Fruit fly (Drosophila melanogaster) whole organism, prepupa: Measurements from ENCODE around the gene CG34290.

Experiments
- CG10669 ChIP-seq: fragments of 200-800 bp; sonication (Bioruptor generic); optimal IDR thresholded peaks from 3 replicates; lab custom pipeline; 2018; ENCODE audit warnings: missing biosample characterization, mild to moderate bottlenecking, missing genetic modification characterization, moderate library complexity
- CG11294 ChIP-seq: fragments of 200-800 bp; sonication (Bioruptor generic); IDR thresholded peaks from 2 replicates; pipeline ENCODE4 v1.3.6; 2022; ENCODE audit warnings: missing biosample characterization, missing genetic modification characterization
- CG15336 ChIP-seq: fragments of 200-800 bp; sonication (Bioruptor generic); IDR thresholded peaks from 2 replicates; pipeline ENCODE4 v1.3.6; 2022; ENCODE audit warnings: missing biosample characterization, missing genetic modification characterization
- CG1621 ChIP-seq: fragments of 200-800 bp; sonication (Bioruptor generic); optimal IDR thresholded peaks from 3 replicates; lab custom pipeline; 2018; ENCODE audit warnings: missing biosample characterization, mild to moderate bottlenecking, missing genetic modification characterization
- CG3032 ChIP-seq: fragments of 200-800 bp; optimal IDR thresholded peaks from 2 replicates; lab custom pipeline; 2019; ENCODE audit warnings: missing biosample characterization, mild to moderate bottlenecking, missing genetic modification characterization, moderate library complexity
- CG32006 ChIP-seq: fragments of 200-800 bp; sonication (Bioruptor generic); optimal IDR thresholded peaks from 3 replicates; lab custom pipeline; 2017; ENCODE audit warnings: missing biosample characterization, mild to moderate bottlenecking, missing genetic modification characterization
- CG3919 ChIP-seq: fragments of 200-800 bp; sonication (Bioruptor generic); optimal IDR thresholded peaks from 3 replicates; lab custom pipeline; 2016; ENCODE audit warnings: missing biosample characterization, missing genetic modification characterization
- CG6163 ChIP-seq: fragments of 200-800 bp; sonication (Bioruptor generic); IDR thresholded peaks from 3 replicates; pipeline ENCODE4 v1.3.6; 2022; ENCODE audit warnings: missing biosample characterization, missing genetic modification characterization
- CG6276 ChIP-seq: fragments of 200-800 bp; sonication (Bioruptor generic); optimal IDR thresholded peaks from 2 replicates; lab custom pipeline; 2017; ENCODE audit warnings: missing biosample characterization, mild to moderate bottlenecking, missing genetic modification characterization
- CG6808 ChIP-seq: fragments of 200-800 bp; sonication (Bioruptor generic); optimal IDR thresholded peaks from 3 replicates; lab custom pipeline; 2017; ENCODE audit warnings: missing biosample characterization, missing genetic modification characterization, mild to moderate bottlenecking, moderate library complexity, missing genetic modification reagents
- CG6854 ChIP-seq: fragments of 200-800 bp; sonication (Bioruptor generic); optimal IDR thresholded peaks from 2 replicates; lab custom pipeline; 2017; ENCODE audit warnings: missing biosample characterization, mild to moderate bottlenecking, missing genetic modification characterization
- CG9139 ChIP-seq: fragments of 200-800 bp; sonication (Bioruptor generic); optimal IDR thresholded peaks from 3 replicates; lab custom pipeline; 2017; ENCODE audit warnings: missing biosample characterization, mild to moderate bottlenecking, missing genetic modification characterization
- Ets96B ChIP-seq: fragments of 200-800 bp; optimal IDR thresholded peaks from 2 replicates; lab custom pipeline; 2019; ENCODE audit warnings: missing biosample characterization, mild to moderate bottlenecking, missing genetic modification characterization, moderate library complexity
- Hr39 ChIP-seq: fragments of 200-800 bp; sonication (Bioruptor generic); optimal IDR thresholded peaks from 2 replicates; lab custom pipeline; 2016; ENCODE audit warnings: missing biosample characterization, missing genetic modification characterization
- Lpt ChIP-seq: fragments of 200-800 bp; sonication (Bioruptor generic); optimal IDR thresholded peaks from 3 replicates; lab custom pipeline; 2016; ENCODE audit warnings: missing biosample characterization, missing genetic modification characterization
- Met ChIP-seq: fragments of 200-800 bp; sonication (Bioruptor generic); optimal IDR thresholded peaks from 3 replicates; lab custom pipeline; 2016; ENCODE audit warnings: missing biosample characterization, missing genetic modification characterization
- Smox ChIP-seq: fragments of 200-800 bp; sonication (Bioruptor generic); optimal IDR thresholded peaks from 3 replicates; lab custom pipeline; 2016; ENCODE audit warnings: missing biosample characterization, missing genetic modification characterization
- Sox102F ChIP-seq: fragments of 200-800 bp; sonication (Bioruptor generic); optimal IDR thresholded peaks from 2 replicates; lab custom pipeline; 2016; ENCODE audit warnings: missing biosample characterization, mild to moderate bottlenecking, missing genetic modification characterization
- Sox14 ChIP-seq: fragments of 200-800 bp; sonication (Bioruptor generic); optimal IDR thresholded peaks from 3 replicates; lab custom pipeline; 2016; ENCODE audit warnings: missing biosample characterization, missing genetic modification characterization
- Sox15 ChIP-seq: fragments of 200-800 bp; sonication (Bioruptor generic); optimal IDR thresholded peaks from 3 replicates; lab custom pipeline; 2016; ENCODE audit warnings: missing biosample characterization, missing genetic modification characterization
- achi ChIP-seq: fragments of 200-800 bp; sonication (Bioruptor generic); optimal IDR thresholded peaks from 3 replicates; lab custom pipeline; 2016; ENCODE audit warnings: missing biosample characterization, missing genetic modification characterization
- cyc ChIP-seq: fragments of 200-800 bp; sonication (Bioruptor generic); optimal IDR thresholded peaks from 3 replicates; lab custom pipeline; 2016; ENCODE audit warnings: missing biosample characterization, missing genetic modification characterization
- dac ChIP-seq: fragments of 200-800 bp; sonication (Bioruptor generic); optimal IDR thresholded peaks from 2 replicates; lab custom pipeline; 2017; ENCODE audit warnings: missing biosample characterization, mild to moderate bottlenecking, missing genetic modification characterization
- eg ChIP-seq: fragments of 200-800 bp; sonication (Bioruptor generic); IDR thresholded peaks from 3 replicates; pipeline ENCODE4 v1.3.6; 2022; ENCODE audit warnings: missing biosample characterization, missing genetic modification characterization
- fd59A ChIP-seq: fragments of 200-800 bp; sonication (Bioruptor generic); optimal IDR thresholded peaks from 2 replicates; lab custom pipeline; 2017; ENCODE audit warnings: missing biosample characterization, mild to moderate bottlenecking, missing genetic modification characterization, missing genetic modification reagents
- fkh ChIP-seq: fragments of 200-800 bp; sonication (Bioruptor generic); optimal IDR thresholded peaks from 3 replicates; lab custom pipeline; 2017; ENCODE audit warnings: missing biosample characterization, mild to moderate bottlenecking, missing genetic modification characterization, moderate library complexity
- lz ChIP-seq: fragments of 200-800 bp; sonication (Bioruptor generic); optimal IDR thresholded peaks from 3 replicates; lab custom pipeline; 2016; ENCODE audit warnings: missing biosample characterization, missing genetic modification characterization
- net ChIP-seq: fragments of 200-800 bp; sonication (Bioruptor generic); optimal IDR thresholded peaks from 3 replicates; lab custom pipeline; 2016; ENCODE audit warnings: missing biosample characterization, missing genetic modification characterization
- pdm3 ChIP-seq: fragments of 200-800 bp; sonication (Bioruptor generic); optimal IDR thresholded peaks from 3 replicates; lab custom pipeline; 2016; ENCODE audit warnings: missing biosample characterization, missing genetic modification characterization
- salr ChIP-seq, 2 experiments: fragments of 200-800 bp; sonication (Bioruptor generic); optimal IDR thresholded peaks; 3 replicates each; lab custom pipeline; 2016 to 2018; ENCODE audit warnings: missing biosample characterization in 2 of 2, missing genetic modification characterization in 2 of 2, mild to moderate bottlenecking in 1 of 2
- ss ChIP-seq, 2 experiments: fragments of 200-800 bp; sonication (Bioruptor generic); optimal IDR thresholded peaks; 2 replicates in 1 of 2; 3 replicates in 1 of 2; lab custom pipeline; 2017 to 2018; ENCODE audit warnings: mild to moderate bottlenecking in 2 of 2, missing biosample characterization in 2 of 2, missing genetic modification characterization in 2 of 2, moderate library complexity in 1 of 2
- svp ChIP-seq: fragments of 200-800 bp; sonication (Bioruptor generic); peaks from one replicate; lab custom pipeline; 2016; ENCODE audit warnings: missing biosample characterization, missing genetic modification characterization
- topi ChIP-seq: fragments of 200-800 bp; sonication (Bioruptor generic); optimal IDR thresholded peaks from 3 replicates; lab custom pipeline; 2016; ENCODE audit warnings: missing biosample characterization, missing genetic modification characterization
- vri ChIP-seq: fragments of 200-800 bp; sonication (Bioruptor generic); optimal IDR thresholded peaks from 3 replicates; lab custom pipeline; 2016; ENCODE audit warnings: missing biosample characterization, mild to moderate bottlenecking, missing genetic modification characterization

Gene CG34290

dm6 chr3R:24289768-24290349 is at the start of gene CG34290, which contains the start of gene Uck (continued):
- peak; percentile 52 for TF ChIP-seq CG10669 (GFP tag; lab: Kevin White, UChicago)
- peak; percentile 47 for TF ChIP-seq Sox102F (GFP tag; lab: Kevin White, UChicago)
- peak; percentile 41 for TF ChIP-seq net (GFP tag; lab: Kevin White, UChicago)
- no peak for TF ChIP-seq CG11294 (GFP tag; lab: Robert Waterston, UW)
- TF ChIP-seq CG3919 (GFP tag; lab: Kevin White, UChicago): peak; percentile 76
- no peak for TF ChIP-seq CG6276 (GFP tag; lab: Kevin White, UChicago)
- TF ChIP-seq Smox (GFP tag; lab: Kevin White, UChicago): no peak
- no peak for TF ChIP-seq Hr39 (GFP tag; lab: Kevin White, UChicago)

DNA sequence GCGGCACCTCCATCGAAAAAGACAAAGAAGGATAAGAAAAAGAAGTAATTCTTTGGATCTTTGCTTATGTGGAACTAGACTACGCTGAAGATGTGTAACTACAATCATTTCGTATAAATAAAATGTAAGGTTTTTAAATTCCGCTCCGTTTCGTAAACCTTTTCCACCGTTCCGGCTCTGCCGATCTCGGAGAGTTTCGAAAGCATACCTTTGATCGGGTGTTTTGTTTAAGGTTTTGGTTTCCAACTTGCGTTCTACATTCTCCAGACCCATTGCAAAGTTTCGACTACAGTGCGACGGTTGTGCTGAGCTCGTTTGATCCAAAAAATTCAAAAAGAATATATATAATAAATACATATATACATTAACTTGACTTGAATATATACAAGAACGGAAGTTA is 47.0 kb upstream of the CG34290 start, which contains the start of gene CG6432:
Gene CG6432, plus strand, starts transcription at position 301 of the 400 bp plus-strand sequence.
- TF ChIP-seq fd59A (GFP tag; lab: Kevin White, UChicago) (no peak), Met (GFP tag; lab: Kevin White, UChicago) (no peak), achi (no peak), ss (GFP tag; optimal IDR thresholded peaks at IDR 0.05; lab: Kevin White, UChicago) (no peak), CG6808 (GFP tag; lab: Kevin White, UChicago) (no peak), fkh (GFP tag; lab: Kevin White, UChicago) (no peak), pdm3 (no peak), CG6276 (GFP tag; lab: Kevin White, UChicago) (no peak), eg (GFP tag; lab: Robert Waterston, UW) (no peak), lz (GFP tag; lab: Kevin White, UChicago) (no peak), Ets96B (tag; lab: Kevin White, UChicago) (no peak), CG32006 (GFP tag; lab: Kevin White, UChicago) (no peak), CG1621 (no peak), CG9139 (GFP tag; lab: Kevin White, UChicago) (no peak), CG3032 (tag; lab: Kevin White, UChicago) (no peak), svp (GFP tag; lab: Kevin White, UChicago) (no peak), Sox102F (GFP tag; lab: Kevin White, UChicago) (no peak)
- TF ChIP-seq, all 60 proteins: peak for 0

DNA sequence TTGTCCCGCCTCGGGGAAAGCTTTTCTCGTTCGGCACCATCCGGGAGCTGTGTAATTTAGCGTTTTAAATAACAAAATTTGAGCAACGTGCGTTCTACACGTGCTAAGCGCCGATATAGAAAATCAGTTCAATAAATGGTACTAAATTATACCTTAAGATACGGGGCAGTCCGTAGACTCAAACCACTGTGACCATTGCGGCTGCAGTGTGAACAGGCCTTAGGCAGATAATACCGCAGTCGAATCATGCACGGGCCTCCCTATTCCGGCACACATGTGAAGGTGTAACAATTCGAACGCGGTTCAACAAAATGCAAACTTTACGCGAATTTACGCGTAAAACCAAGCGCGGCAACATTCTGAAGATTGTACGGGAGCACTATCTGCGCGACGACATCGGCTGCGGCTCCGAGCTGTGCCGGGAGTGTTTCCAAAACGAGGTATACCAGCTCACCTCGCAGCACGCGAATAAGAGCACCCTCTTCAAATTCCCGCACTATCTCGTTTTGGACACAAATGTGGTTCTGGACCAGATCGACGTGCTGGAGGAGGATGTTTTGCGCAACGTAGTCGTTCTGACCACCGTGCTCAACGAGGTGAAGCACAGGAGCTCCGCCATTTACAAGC is 43.7 kb upstream of the CG34290 start, which contains the start of the genes Rrp5 and Dis3:
Gene Rrp5, minus strand, starts transcription at position 135 of the 627 bp plus-strand sequence.
Gene Dis3, plus strand, starts transcription at position 252 of the 627 bp plus-strand sequence.
- TF ChIP-seq CG1621: peak; percentile 93
- no peak for TF ChIP-seq pdm3
- 0 out of 3 replicates have a peak, but pooled peaks have one; percentile 12 for TF ChIP-seq eg (GFP tag; lab: Robert Waterston, UW)

dm6 chr3R:24320342-24320711 is 30.7 kb upstream of the CG34290 start:
- TF ChIP-seq CG15336 (0 out of 2 replicates have a peak, but pooled peaks have one; percentile 30), CG6163 (0 out of 3 replicates have a peak, but pooled peaks have one; percentile 17), Sox15 (no peak)

DNA sequence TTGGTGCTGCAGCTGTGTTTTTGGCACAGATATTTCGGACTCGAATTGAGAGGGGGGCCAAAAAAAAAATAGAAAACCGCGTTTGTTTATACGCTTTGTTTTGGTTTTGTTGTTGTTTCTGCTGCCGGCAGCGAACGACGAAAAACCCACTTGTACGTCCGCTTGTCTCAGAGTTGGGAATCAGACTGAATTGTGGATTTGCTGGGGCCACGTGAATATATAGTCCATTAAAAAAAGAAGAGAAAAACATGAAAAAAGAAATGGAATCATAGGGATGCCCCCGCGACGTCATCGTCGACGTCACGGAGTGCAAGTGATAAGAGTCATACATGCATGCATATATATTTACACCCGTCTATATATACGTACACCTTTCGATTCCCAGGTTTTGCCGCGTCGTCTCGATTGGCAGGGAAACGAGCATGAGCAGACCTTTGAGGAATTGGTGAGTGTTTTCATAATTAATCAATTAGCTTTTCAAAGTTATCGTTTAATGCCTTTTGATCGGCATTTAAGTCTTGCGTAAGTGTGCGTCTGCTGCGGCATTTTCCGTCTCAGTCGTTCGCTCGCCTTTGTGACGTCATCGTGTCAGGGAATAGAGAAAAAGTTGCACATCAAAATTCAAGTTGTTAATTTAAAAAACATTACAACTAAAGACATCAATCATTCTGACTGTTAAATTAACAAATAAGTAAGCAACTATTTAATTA is 30.2 kb upstream of the CG34290 start:
- peak; percentile 31; the same call in 1 of the 3 replicates for TF ChIP-seq CG6163
- TF ChIP-seq Sox14: no peak
- no peak for TF ChIP-seq CG6808 (GFP tag; lab: Kevin White, UChicago)
- TF ChIP-seq salr (GFP tag; optimal IDR thresholded peaks at IDR 0.05; lab: Kevin White, UChicago): no peak
- no peak for TF ChIP-seq fd59A (GFP tag; lab: Kevin White, UChicago)
- TF ChIP-seq CG3919 (GFP tag; lab: Kevin White, UChicago): no peak
- TF ChIP-seq dac (GFP tag; lab: Kevin White, UChicago): no peak
- TF ChIP-seq eg (GFP tag; lab: Robert Waterston, UW): 0 out of 3 replicates have a peak, but pooled peaks have one; percentile 34
- peak; percentile 7 for TF ChIP-seq CG6854 (GFP tag; lab: Kevin White, UChicago)
- no peak for TF ChIP-seq cyc (GFP tag; lab: Kevin White, UChicago)
- no peak for TF ChIP-seq lz (GFP tag; lab: Kevin White, UChicago)
- no peak for TF ChIP-seq CG9139 (GFP tag; lab: Kevin White, UChicago)
- no peak for TF ChIP-seq Lpt (GFP tag; lab: Kevin White, UChicago)
- peak; percentile 87 for TF ChIP-seq vri (GFP tag; lab: Kevin White, UChicago)
- no peak for TF ChIP-seq topi (GFP tag; lab: Kevin White, UChicago)
